Worm (Caenorhabditis elegans) whole organism, late embryonic: ENCODE data around the gene twk-33.

Experiments
- F13H6.1 ChIP-seq: sonication (generic microtip); optimal IDR thresholded peaks from 2 replicates; lab custom pipeline; 2016; ENCODE audit warnings: missing genetic modification characterization, missing compliant biosample characterization
- K02D7.2 ChIP-seq: sonication (generic microtip); optimal IDR thresholded peaks from 2 replicates; lab custom pipeline; 2017; ENCODE audit warnings: mild to moderate bottlenecking, missing genetic modification characterization, missing compliant biosample characterization
- T23F11.4 ChIP-seq: fragments of 200-800 bp; sonication (Bioruptor generic); optimal IDR thresholded peaks from 2 replicates; lab custom pipeline; 2018; ENCODE audit warnings: mild to moderate bottlenecking, missing genetic modification characterization, missing compliant biosample characterization
- Y22D7AL.16 ChIP-seq: sonication (generic microtip); optimal IDR thresholded peaks from 2 replicates; lab custom pipeline; 2016; ENCODE audit warnings: missing genetic modification characterization, missing compliant biosample characterization
- ceh-2 ChIP-seq: sonication (generic microtip); optimal IDR thresholded peaks from 2 replicates; lab custom pipeline; 2016; ENCODE audit warnings: missing genotype, missing genetic modification characterization, missing compliant biosample characterization
- ceh-24 ChIP-seq: sonication (generic microtip); optimal IDR thresholded peaks from 2 replicates; lab custom pipeline; 2016; ENCODE audit warnings: mild to moderate bottlenecking, missing genetic modification characterization, missing compliant biosample characterization
- ceh-30 ChIP-seq: fragments of 150-350 bp; optimal IDR thresholded peaks from 2 replicates; lab custom pipeline; 2014; ENCODE audit warnings: missing biosample characterization, missing genetic modification characterization
- ceh-9 ChIP-seq: sonication (generic microtip); optimal IDR thresholded peaks from 2 replicates; lab custom pipeline; 2016; ENCODE audit warnings: mild to moderate bottlenecking, missing genetic modification characterization, inconsistent platforms, missing compliant biosample characterization
- che-1 ChIP-seq: sonication (generic microtip); optimal IDR thresholded peaks from 2 replicates; lab custom pipeline; 2016; ENCODE audit warnings: mild to moderate bottlenecking, missing genetic modification characterization, missing compliant biosample characterization
- dmd-4 ChIP-seq: sonication (generic microtip); optimal IDR thresholded peaks from 2 replicates; lab custom pipeline; 2016; ENCODE audit warnings: borderline replicate concordance, missing genetic modification characterization, missing compliant biosample characterization
- dve-1 ChIP-seq: sonication (generic microtip); optimal IDR thresholded peaks from 2 replicates; lab custom pipeline; 2017; ENCODE audit warnings: antibody characterized with exemption, mild to moderate bottlenecking, missing genetic modification characterization, missing compliant biosample characterization
- elt-2 ChIP-seq: sonication (generic microtip); optimal IDR thresholded peaks from 2 replicates; lab custom pipeline; 2016; ENCODE audit warnings: missing genetic modification reagents, missing genetic modification characterization, missing compliant biosample characterization
- ets-4 ChIP-seq: sonication (generic microtip); optimal IDR thresholded peaks from 2 replicates; lab custom pipeline; 2016; ENCODE audit warnings: missing genetic modification characterization, missing compliant biosample characterization
- hlh-13 ChIP-seq: fragments of 200-800 bp; sonication (Bioruptor generic); optimal IDR thresholded peaks from 2 replicates; lab custom pipeline; 2018; ENCODE audit warnings: mild to moderate bottlenecking, missing genetic modification characterization, missing compliant biosample characterization
- hlh-30 ChIP-seq: sonication (generic microtip); optimal IDR thresholded peaks from 2 replicates; lab custom pipeline; 2017; ENCODE audit warnings: antibody characterized with exemption, missing genetic modification characterization, missing compliant biosample characterization; ENCODE audit not compliant: insufficient read depth
- hlh-6 ChIP-seq: sonication (generic microtip); optimal IDR thresholded peaks from 2 replicates; lab custom pipeline; 2016; ENCODE audit warnings: missing genotype, missing genetic modification characterization, missing compliant biosample characterization
- hlh-8 ChIP-seq: sonication (generic microtip); optimal IDR thresholded peaks from 2 replicates; lab custom pipeline; 2016; ENCODE audit warnings: missing genotype, missing genetic modification characterization, missing compliant biosample characterization
- lin-11 ChIP-seq: fragments of 200-800 bp; sonication (Bioruptor generic); optimal IDR thresholded peaks from 2 replicates; lab custom pipeline; 2018; ENCODE audit warnings: mild to moderate bottlenecking, missing genetic modification characterization, missing compliant biosample characterization
- nfya-1 ChIP-seq: sonication (generic microtip); optimal IDR thresholded peaks from 2 replicates; lab custom pipeline; 2017; ENCODE audit warnings: missing genetic modification characterization, mild to moderate bottlenecking, missing compliant biosample characterization, antibody characterized with exemption, moderate library complexity
- nhr-11 ChIP-seq: fragments of 150-350 bp; optimal IDR thresholded peaks from 2 replicates; lab custom pipeline; 2014; ENCODE audit warnings: missing biosample characterization, missing genetic modification characterization
- nhr-232 ChIP-seq: sonication (generic microtip); optimal IDR thresholded peaks from 2 replicates; lab custom pipeline; 2016; ENCODE audit warnings: missing genetic modification characterization, missing compliant biosample characterization
- odd-2 ChIP-seq: sonication (generic microtip); optimal IDR thresholded peaks from 2 replicates; lab custom pipeline; 2017; ENCODE audit warnings: antibody characterized with exemption, mild to moderate bottlenecking, missing genetic modification characterization, missing compliant biosample characterization
- pat-9 ChIP-seq: fragments of 200-800 bp; sonication (Bioruptor generic); optimal IDR thresholded peaks from 2 replicates; lab custom pipeline; 2018; ENCODE audit warnings: mild to moderate bottlenecking, missing genetic modification characterization, moderate library complexity, missing compliant biosample characterization
- pros-1 ChIP-seq: fragments of 150-350 bp; optimal IDR thresholded peaks from 2 replicates; lab custom pipeline; 2014; ENCODE audit warnings: missing biosample characterization, missing genetic modification reagents, missing genetic modification characterization
- rnt-1 ChIP-seq: sonication (generic microtip); optimal IDR thresholded peaks from 2 replicates; lab custom pipeline; 2016; ENCODE audit warnings: missing genetic modification characterization, missing compliant biosample characterization
- sox-2 ChIP-seq: fragments of 200-800 bp; sonication (Bioruptor generic); IDR thresholded peaks from 2 replicates; pipeline ENCODE4 v1.3.6; 2022; ENCODE audit warnings: missing genetic modification reagents, missing genetic modification characterization, missing compliant biosample characterization
- tbx-7 ChIP-seq: sonication (generic microtip); optimal IDR thresholded peaks from 2 replicates; lab custom pipeline; 2016; ENCODE audit warnings: missing genotype, missing genetic modification characterization, missing compliant biosample characterization
- ttx-3 ChIP-seq: sonication (generic microtip); optimal IDR thresholded peaks from 2 replicates; lab custom pipeline; 2016; ENCODE audit warnings: missing genetic modification reagents, missing genetic modification characterization, missing compliant biosample characterization
- unc-3 ChIP-seq, 2 experiments: fragments of 200-800 bp in 1 of 2; sonication (Bioruptor generic) in 1 of 2; sonication (generic microtip) in 1 of 2; conservative IDR thresholded peaks in 1 of 2; optimal IDR thresholded peaks in 1 of 2; 2 replicates each; pipeline versions ENCODE4 v1.3.6 to Lab custom; 2016 to 2022; ENCODE audit warnings: missing compliant biosample characterization in 2 of 2, missing genetic modification characterization in 2 of 2, missing genetic modification reagents in 1 of 2
- unc-42 ChIP-seq: sonication (generic microtip); optimal IDR thresholded peaks from 2 replicates; lab custom pipeline; 2016; ENCODE audit warnings: missing genotype, missing genetic modification characterization, missing compliant biosample characterization
- unc-86 ChIP-seq: sonication (generic microtip); optimal IDR thresholded peaks from 2 replicates; lab custom pipeline; 2016; ENCODE audit warnings: missing genetic modification characterization, missing compliant biosample characterization

twk-33 gene

DNA sequence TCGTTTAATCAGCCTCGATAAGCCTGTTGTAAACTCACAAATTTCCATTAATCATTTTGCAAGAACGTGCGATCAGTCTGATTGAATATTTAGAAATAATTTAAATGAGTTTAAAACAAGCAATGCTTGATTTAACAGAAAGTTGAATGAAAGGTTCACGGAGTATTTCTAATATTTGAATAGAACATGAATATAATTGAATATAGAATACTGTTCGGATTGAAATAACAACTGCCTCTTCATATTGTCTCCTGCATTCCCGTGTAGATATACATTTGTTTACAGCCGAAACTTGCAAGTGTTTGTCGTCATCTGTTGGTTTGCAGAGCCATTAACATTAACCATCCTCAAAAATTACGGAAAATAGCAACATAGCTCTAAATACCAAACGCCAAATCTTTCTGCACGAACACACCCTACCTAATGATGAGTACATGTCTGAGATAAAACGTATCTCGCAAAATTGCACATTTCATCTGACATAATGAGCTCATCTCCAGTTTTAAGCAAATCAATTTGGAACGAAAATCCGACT is 13.4 kb downstream of the twk-33 start, which contains the start of the genes Y26G10.5 and srh-32:
Y26G10.5 (minus strand) TSS at position 101 of the 535 bp plus-strand sequence.
srh-32 (plus strand) TSS at position 485 of the 535 bp plus-strand sequence.
- no peak for TF ChIP-seq rnt-1 (tag; lab: Kevin White, UChicago)
- no peak for TF ChIP-seq F13H6.1 (tag; lab: Kevin White, UChicago)
- TF ChIP-seq hlh-30 (tag; lab: Kevin White, UChicago) = no peak
- no peak for TF ChIP-seq hlh-6
- TF ChIP-seq ceh-2 (tag; lab: Kevin White, UChicago) = no peak
- TF ChIP-seq lin-11 (tag; lab: Kevin White, UChicago) = no peak

- no peak for TF ChIP-seq hlh-13 (GFP tag; lab: Kevin White, UChicago)
- TF ChIP-seq dve-1 (tag; lab: Kevin White, UChicago) = no peak
- TF ChIP-seq, all 69 proteins: peak for 0
Observed at ce11 chrV:17699659-17700058, 14.5 kb downstream of the twk-33 start, which contains the start of gene Y26G10.6. Gene Y26G10.6 (plus strand): TSS chrV:17699959.

- TF ChIP-seq K02D7.2 (no peak), Y22D7AL.16 (tag; lab: Kevin White, UChicago) (no peak), nhr-11 (tag; lab: Kevin White, UChicago) (no peak), elt-2 (tag; lab: Kevin White, UChicago) (no peak), T23F11.4 (no peak), unc-86 (no peak), hlh-13 (GFP tag; lab: Kevin White, UChicago) (no peak), pat-9 (tag; lab: Kevin White, UChicago) (no peak), sox-2 (GFP tag; lab: Robert Waterston, UW) (no peak), tbx-7 (tag; lab: Kevin White, UChicago) (no peak), dmd-4 (tag; lab: Kevin White, UChicago) (no peak), ceh-30 (tag; lab: Kevin White, UChicago) (no peak), ceh-24 (tag; lab: Kevin White, UChicago) (no peak), unc-42 (tag; lab: Kevin White, UChicago) (no peak)
Observed at ce11 chrV:17699097-17699496, 15.1 kb downstream of the twk-33 start, which contains the start of gene Y26G10.4. Gene Y26G10.4 (minus strand): TSS chrV:17699197.

DNA sequence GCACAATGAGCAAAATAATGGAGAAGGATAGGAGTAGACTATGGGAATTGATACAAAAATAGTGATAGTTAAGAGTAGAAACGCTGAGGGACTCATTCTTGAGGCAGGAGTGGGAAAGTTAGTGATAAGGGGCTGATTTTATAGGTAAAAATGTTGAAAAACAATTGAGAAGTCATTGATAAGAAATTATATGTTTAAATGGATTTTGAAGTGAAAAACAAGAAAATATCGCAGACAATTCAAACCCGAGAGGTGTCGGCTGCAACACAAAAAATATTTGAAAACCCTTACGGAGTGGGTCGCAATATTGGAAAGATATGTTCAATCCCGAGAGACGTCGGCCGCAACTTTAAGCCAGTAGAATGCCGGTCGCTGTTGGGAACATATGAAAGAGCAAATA is 17.4 kb downstream of the twk-33 start, which contains the start of gene spp-29:
spp-29 (minus strand) TSS at position 101 of the 400 bp plus-strand sequence.
- no peak for TF ChIP-seq ceh-30 (tag; lab: Kevin White, UChicago)
- no peak for TF ChIP-seq nfya-1
- TF ChIP-seq T23F11.4 = no peak
- TF ChIP-seq ttx-3 (tag; lab: Kevin White, UChicago) = no peak
- no peak for TF ChIP-seq odd-2 (tag; lab: Kevin White, UChicago)
- no peak for TF ChIP-seq ets-4 (tag; lab: Kevin White, UChicago)
- TF ChIP-seq che-1 = no peak
- TF ChIP-seq ceh-9 (tag; lab: Kevin White, UChicago) = no peak
- TF ChIP-seq sox-2 (GFP tag; lab: Robert Waterston, UW) = no peak

DNA sequence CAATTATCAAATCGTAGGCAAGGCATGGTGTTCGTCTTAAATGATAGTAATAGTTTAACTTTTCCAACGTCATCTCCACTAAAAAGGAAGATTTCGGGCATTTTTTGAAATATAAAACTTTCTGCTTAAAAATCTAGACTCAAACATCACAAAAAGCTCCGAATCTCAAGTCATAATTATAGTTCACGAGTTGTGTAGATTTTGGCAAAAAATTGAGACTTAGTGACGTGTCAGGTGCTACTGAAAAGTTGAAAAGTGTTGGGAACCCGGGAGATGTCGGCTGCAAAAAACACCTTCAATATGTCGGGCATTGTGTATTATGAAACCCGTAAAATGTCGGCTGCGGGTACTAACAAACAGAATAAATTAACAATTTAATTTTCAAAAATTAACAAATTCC is 18.4 kb downstream of the twk-33 start, which contains the start of gene Y26G10.1:
Y26G10.1 (minus strand) TSS at position 101 of the 400 bp plus-strand sequence.
- TF ChIP-seq unc-3 (GFP tag; conservative IDR thresholded peaks at IDR 0.05; lab: Robert Waterston, UW) = no peak
- TF ChIP-seq unc-3 (tag; optimal IDR thresholded peaks at IDR 0.05; lab: Kevin White, UChicago) = no peak
- TF ChIP-seq pros-1 (tag; lab: Kevin White, UChicago) = no peak
- no peak for TF ChIP-seq hlh-8
- no peak for TF ChIP-seq ceh-2 (tag; lab: Kevin White, UChicago)
- no peak for TF ChIP-seq nhr-232 (tag; lab: Kevin White, UChicago)
- no peak for TF ChIP-seq sox-2 (GFP tag; lab: Robert Waterston, UW)
- no peak for TF ChIP-seq lin-11 (tag; lab: Kevin White, UChicago)
